Fruit fly (Drosophila melanogaster): ENCODE data around the gene eIF4H1.

- no peak for TF ChIP-seq cnc (optimal IDR thresholded peaks at IDR 0.05)
- no peak for TF ChIP-seq Clk (GFP tag; optimal IDR thresholded peaks at IDR 0.05)
- TF ChIP-seq CG5204 (GFP tag; optimal IDR thresholded peaks at IDR 0.05), result no peak
- TF ChIP-seq cic (GFP tag; optimal IDR thresholded peaks at IDR 0.05), result no peak
- TF ChIP-seq toe (GFP tag; optimal IDR thresholded peaks at IDR 0.05), result no peak
- no peak for TF ChIP-seq Crg-1 (GFP tag; optimal IDR thresholded peaks at IDR 0.05)
- TF ChIP-seq pad (GFP tag; optimal IDR thresholded peaks at IDR 0.05), result no peak
- TF ChIP-seq CG7045 (GFP tag; optimal IDR thresholded peaks at IDR 0.05), result no peak
- TF ChIP-seq CG1620 (GFP tag; optimal IDR thresholded peaks at IDR 0.05), result no peak
- no peak for TF ChIP-seq bab1 (GFP tag; optimal IDR thresholded peaks at IDR 0.05)
Measured at dm6 chrX:16426478-16427052, 21.9 kb upstream of the eIF4H1 start.

Data from whole organism, adult.